Worm (Caenorhabditis elegans): ENCODE results near the gene R08A2.1.
A peak's percentile ranks its signal among the peaks of the same experiment; 100 is the strongest.

The R08A2.1 gene

DNA sequence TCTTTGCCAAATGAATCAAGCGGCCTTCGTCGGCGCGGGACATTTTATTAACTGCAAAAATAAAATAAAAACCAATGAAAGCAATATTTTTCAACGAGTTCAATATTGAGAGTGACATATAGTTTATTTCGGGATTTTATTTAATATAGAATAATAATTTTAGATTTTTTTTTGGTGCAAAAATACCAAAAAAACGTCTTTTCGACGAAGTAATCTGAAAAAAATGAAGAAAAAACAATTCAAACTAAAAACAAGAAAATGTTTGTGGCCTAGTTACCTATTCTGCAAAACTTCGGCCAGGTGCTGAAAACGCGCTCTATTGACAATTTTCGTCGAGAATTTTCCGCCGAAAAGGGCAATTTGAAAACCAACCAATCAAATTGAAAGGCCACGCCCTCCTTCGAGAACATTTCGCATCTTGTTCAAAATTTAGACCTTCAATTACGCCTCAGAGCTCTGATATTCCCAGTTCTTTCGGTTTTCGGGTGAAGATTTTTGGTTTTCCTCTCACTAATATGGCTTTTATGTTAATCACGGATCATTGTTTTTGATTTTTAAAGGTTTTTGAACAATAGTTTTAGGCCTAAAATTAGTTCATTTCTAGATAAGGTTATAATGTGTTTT lies 33.8 kb downstream of the R08A2.1 start, which contains the start of gene C47E8.4 (continued):
- TF ChIP-seq unc-55 (GFP tag; optimal IDR thresholded peaks at IDR 0.05) (peak; percentile 99), ztf-11 (tag; optimal IDR thresholded peaks at IDR 0.05) (peak; percentile 68), ama-1 (optimal IDR thresholded peaks at IDR 0.05) (peak; percentile 93), elt-3 (tag; optimal IDR thresholded peaks at IDR 0.05) (no peak), nhr-129 (tag; optimal IDR thresholded peaks at IDR 0.05) (peak; percentile 97), C34F6.9 (tag; optimal IDR thresholded peaks at IDR 0.05) (peak; percentile 99), aly-2 (tag; optimal IDR thresholded peaks at IDR 0.05) (no peak), dmd-4 (tag; optimal IDR thresholded peaks at IDR 0.05) (peak; percentile 65), ceh-16 (tag; optimal IDR thresholded peaks at IDR 0.05) (peak; percentile 73), unc-39 (tag; optimal IDR thresholded peaks at IDR 0.05) (no peak), mbf-1 (tag; optimal IDR thresholded peaks at IDR 0.05) (peak; percentile 54), unc-62 (GFP tag; optimal IDR thresholded peaks at IDR 0.05) (peak; percentile 83), ZK546.5 (tag; optimal IDR thresholded peaks at IDR 0.05) (peak; percentile 70), mab-5 (tag; optimal IDR thresholded peaks at IDR 0.05) (peak; percentile 97), ztf-4 (tag; optimal IDR thresholded peaks at IDR 0.05) (peak; percentile 98), mdl-1 (tag; optimal IDR thresholded peaks at IDR 0.05) (peak; percentile 11 to 74), fos-1 (tag; optimal IDR thresholded peaks at IDR 0.05) (peak; percentile 89), lsy-2 (tag; optimal IDR thresholded peaks at IDR 0.05) (peak; percentile 97 to 98), snpc-4 (tag; optimal IDR thresholded peaks at IDR 0.05) (peak; percentile 90), egl-27 (tag; optimal IDR thresholded peaks at IDR 0.05) (peak; percentile 95), nhr-12 (tag; optimal IDR thresholded peaks at IDR 0.05) (peak; percentile 46), lin-13 (GFP tag; optimal IDR thresholded peaks at IDR 0.05) (peak; percentile 97), lin-39 (tag; optimal IDR thresholded peaks at IDR 0.05) (peak; percentile 68), nhr-23 (tag; optimal IDR thresholded peaks at IDR 0.05) (no peak), sem-4 (tag; optimal IDR thresholded peaks at IDR 0.05) (peak; percentile 98), sma-9 (GFP tag; optimal IDR thresholded peaks at IDR 0.05) (peak; percentile 99), sma-9 (tag; optimal IDR thresholded peaks at IDR 0.05) (no peak), peb-1 (tag; optimal IDR thresholded peaks at IDR 0.05) (no peak)

ce11 chrV:14684359-14685312 lies 34.8 kb downstream of the R08A2.1 start, which contains the start of gene hsp-90:
Gene hsp-90 (plus strand): TSS chrV:14684918.
- TF ChIP-seq dmd-4 (tag; optimal IDR thresholded peaks at IDR 0.05) (no peak), ama-1 (optimal IDR thresholded peaks at IDR 0.05) (peak; percentile 84), C34F6.9 (tag; optimal IDR thresholded peaks at IDR 0.05) (peak; percentile 55), nhr-23 (tag; optimal IDR thresholded peaks at IDR 0.05) (no peak)

DNA sequence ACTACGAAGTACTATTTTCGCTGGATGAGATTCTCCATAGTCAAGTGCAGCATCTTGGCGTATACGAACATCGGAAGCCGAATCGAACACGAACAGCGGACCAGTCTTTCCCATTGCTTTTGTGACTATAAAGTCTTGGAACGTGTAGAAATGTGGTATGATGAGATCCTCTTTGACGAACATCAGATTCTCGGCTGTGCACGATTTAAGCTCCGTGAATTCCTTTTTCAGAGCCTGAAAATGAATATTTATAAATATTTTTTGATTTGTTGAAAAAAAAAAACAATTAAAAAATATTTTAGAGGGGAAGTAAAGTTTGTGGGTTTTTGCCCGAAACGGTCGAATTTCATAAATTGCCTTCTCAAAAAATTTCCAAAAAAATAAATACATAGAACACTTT lies 35.5 kb downstream of the R08A2.1 start:
- TF ChIP-seq aly-2 (tag; optimal IDR thresholded peaks at IDR 0.05) (no peak), gmeb-1 (tag; optimal IDR thresholded peaks at IDR 0.05) (no peak), mbf-1 (tag; optimal IDR thresholded peaks at IDR 0.05) (no peak), ztf-1 (GFP tag; conservative IDR thresholded peaks at IDR 0.05) (no peak), sma-3 (GFP tag; optimal IDR thresholded peaks at IDR 0.05) (no peak), dmd-4 (tag; optimal IDR thresholded peaks at IDR 0.05) (no peak), nhr-21 (tag; optimal IDR thresholded peaks at IDR 0.05) (no peak)

DNA sequence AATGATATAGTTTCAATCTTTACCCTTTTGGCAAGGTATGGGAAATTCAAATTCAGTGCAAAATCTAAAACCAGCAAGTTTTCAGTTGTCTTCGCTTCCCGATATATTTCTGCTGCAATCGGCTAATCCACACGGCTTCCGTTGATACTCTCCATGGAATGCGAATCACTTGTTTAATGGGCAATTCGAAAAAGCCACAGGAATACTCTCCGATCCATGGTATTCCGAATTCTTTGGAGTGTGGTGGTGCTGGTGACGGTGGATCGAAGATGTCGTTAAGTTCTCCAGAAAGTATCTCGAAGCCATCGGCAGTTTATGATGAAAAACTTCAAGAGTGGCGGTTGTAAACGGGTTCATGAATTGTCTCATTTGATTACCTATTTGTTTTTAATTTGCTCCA lies 36.1 kb downstream of the R08A2.1 start:
- TF ChIP-seq ama-1 (optimal IDR thresholded peaks at IDR 0.05) (peak; percentile 40), lin-39 (tag; optimal IDR thresholded peaks at IDR 0.05) (no peak)

DNA sequence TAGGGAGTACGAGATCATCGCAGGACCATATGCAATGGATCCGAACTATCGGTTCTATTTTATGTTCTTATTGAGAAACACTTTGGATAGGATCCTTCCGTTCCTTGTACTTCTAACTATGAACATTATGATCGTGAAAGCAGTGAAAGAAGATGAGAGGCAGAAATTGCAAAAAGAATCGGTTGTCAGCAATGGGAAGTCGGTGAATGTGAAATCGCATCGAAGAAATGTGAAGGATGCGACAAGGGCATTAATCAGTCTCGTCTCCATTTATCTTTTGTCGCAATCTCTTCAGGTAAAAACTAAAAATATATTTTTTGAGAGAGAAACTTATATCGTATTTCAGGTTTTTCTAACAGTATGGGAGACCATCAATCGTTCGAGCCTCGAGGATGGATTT lies 36.5 kb downstream of the R08A2.1 start:
- no peak for TF ChIP-seq nhr-77 (tag; optimal IDR thresholded peaks at IDR 0.05)
- TF ChIP-seq C34F6.9 (tag; optimal IDR thresholded peaks at IDR 0.05) = peak; percentile 14
